Fruit fly (Drosophila melanogaster) whole organism, prepupa: Measurements from ENCODE around the gene CG4116.
A peak's percentile ranks its signal among the peaks of the same experiment; 100 is the strongest.

ENCODE experiments used
- Blimp-1 ChIP-seq: fragments of 200-800 bp; sonication (Bioruptor generic); optimal IDR thresholded peaks from 3 replicates; lab custom pipeline; 2017; ENCODE audit warnings: missing biosample characterization, missing genetic modification characterization, mild to moderate bottlenecking, moderate library complexity, missing genetic modification reagents
- CG11294 ChIP-seq: fragments of 200-800 bp; sonication (Bioruptor generic); IDR thresholded peaks from 2 replicates; pipeline ENCODE4 v1.3.6; 2022; ENCODE audit warnings: missing biosample characterization, missing genetic modification characterization
- CG11902 ChIP-seq: fragments of 200-800 bp; sonication (Bioruptor generic); optimal IDR thresholded peaks from 3 replicates; lab custom pipeline; 2016; ENCODE audit warnings: missing biosample characterization, missing genetic modification characterization
- CG15336 ChIP-seq: fragments of 200-800 bp; sonication (Bioruptor generic); IDR thresholded peaks from 2 replicates; pipeline ENCODE4 v1.3.6; 2022; ENCODE audit warnings: missing biosample characterization, missing genetic modification characterization
- CG1621 ChIP-seq: fragments of 200-800 bp; sonication (Bioruptor generic); optimal IDR thresholded peaks from 3 replicates; lab custom pipeline; 2018; ENCODE audit warnings: missing biosample characterization, mild to moderate bottlenecking, missing genetic modification characterization
- CG3032 ChIP-seq: fragments of 200-800 bp; optimal IDR thresholded peaks from 2 replicates; lab custom pipeline; 2019; ENCODE audit warnings: missing biosample characterization, mild to moderate bottlenecking, missing genetic modification characterization, moderate library complexity
- CG31627 ChIP-seq: fragments of 200-800 bp; sonication (Bioruptor generic); optimal IDR thresholded peaks from 3 replicates; lab custom pipeline; 2016; ENCODE audit warnings: missing biosample characterization, missing genetic modification characterization
- CG32006 ChIP-seq: fragments of 200-800 bp; sonication (Bioruptor generic); optimal IDR thresholded peaks from 3 replicates; lab custom pipeline; 2017; ENCODE audit warnings: missing biosample characterization, mild to moderate bottlenecking, missing genetic modification characterization
- CG34406 ChIP-seq: fragments of 200-800 bp; sonication (Bioruptor generic); optimal IDR thresholded peaks from 3 replicates; lab custom pipeline; 2016; ENCODE audit warnings: missing biosample characterization, missing genetic modification characterization
- CG3919 ChIP-seq: fragments of 200-800 bp; sonication (Bioruptor generic); optimal IDR thresholded peaks from 3 replicates; lab custom pipeline; 2016; ENCODE audit warnings: missing biosample characterization, missing genetic modification characterization
- CG4318 ChIP-seq: fragments of 200-800 bp; sonication (Bioruptor generic); optimal IDR thresholded peaks from 3 replicates; lab custom pipeline; 2017; ENCODE audit warnings: missing biosample characterization, mild to moderate bottlenecking, missing genetic modification characterization
- CG6276 ChIP-seq: fragments of 200-800 bp; sonication (Bioruptor generic); optimal IDR thresholded peaks from 2 replicates; lab custom pipeline; 2017; ENCODE audit warnings: missing biosample characterization, mild to moderate bottlenecking, missing genetic modification characterization
- CG6792 ChIP-seq: fragments of 200-800 bp; sonication (Bioruptor generic); optimal IDR thresholded peaks from 3 replicates; lab custom pipeline; 2016; ENCODE audit warnings: missing biosample characterization, missing genetic modification characterization
- CG6854 ChIP-seq: fragments of 200-800 bp; sonication (Bioruptor generic); optimal IDR thresholded peaks from 2 replicates; lab custom pipeline; 2017; ENCODE audit warnings: missing biosample characterization, mild to moderate bottlenecking, missing genetic modification characterization
- CG8319 ChIP-seq: fragments of 200-800 bp; sonication (Bioruptor generic); optimal IDR thresholded peaks from 3 replicates; lab custom pipeline; 2016; ENCODE audit warnings: missing biosample characterization, missing genetic modification characterization
- CG8632 ChIP-seq: fragments of 200-800 bp; sonication (Bioruptor generic); optimal IDR thresholded peaks from 3 replicates; lab custom pipeline; 2016; ENCODE audit warnings: missing biosample characterization, missing genetic modification characterization
- Eip75B ChIP-seq: fragments of 200-800 bp; sonication (Bioruptor generic); optimal IDR thresholded peaks from 3 replicates; lab custom pipeline; 2016; ENCODE audit warnings: missing biosample characterization, missing genetic modification characterization
- Eip78C ChIP-seq: fragments of 200-800 bp; sonication (Bioruptor generic); peaks from one replicate; lab custom pipeline; 2016; ENCODE audit warnings: missing biosample characterization, missing genetic modification characterization
- Eip93F ChIP-seq: fragments of 200-800 bp; sonication (Bioruptor generic); optimal IDR thresholded peaks from 2 replicates; lab custom pipeline; 2016; ENCODE audit warnings: missing biosample characterization, mild to moderate bottlenecking, missing genetic modification characterization
- Gug ChIP-seq: fragments of 200-800 bp; sonication (Bioruptor generic); IDR thresholded peaks from 2 replicates; pipeline ENCODE4 v1.3.6; 2022; ENCODE audit warnings: missing biosample characterization, missing genetic modification characterization
- Hr38 ChIP-seq: sonication (Bioruptor generic); optimal IDR thresholded peaks from 2 replicates; lab custom pipeline; 2016; ENCODE audit warnings: missing biosample characterization, missing genetic modification characterization
- Hr39 ChIP-seq: fragments of 200-800 bp; sonication (Bioruptor generic); optimal IDR thresholded peaks from 2 replicates; lab custom pipeline; 2016; ENCODE audit warnings: missing biosample characterization, missing genetic modification characterization
- Hr4 ChIP-seq: fragments of 200-800 bp; sonication (Bioruptor generic); optimal IDR thresholded peaks from 3 replicates; lab custom pipeline; 2016; ENCODE audit warnings: missing biosample characterization, missing genetic modification characterization
- Lpt ChIP-seq: fragments of 200-800 bp; sonication (Bioruptor generic); optimal IDR thresholded peaks from 3 replicates; lab custom pipeline; 2016; ENCODE audit warnings: missing biosample characterization, missing genetic modification characterization
- Met ChIP-seq: fragments of 200-800 bp; sonication (Bioruptor generic); optimal IDR thresholded peaks from 3 replicates; lab custom pipeline; 2016; ENCODE audit warnings: missing biosample characterization, missing genetic modification characterization
- OdsH ChIP-seq: fragments of 200-800 bp; sonication (Bioruptor generic); optimal IDR thresholded peaks from 3 replicates; lab custom pipeline; 2016; ENCODE audit warnings: missing biosample characterization, missing genetic modification characterization
- Smox ChIP-seq: fragments of 200-800 bp; sonication (Bioruptor generic); optimal IDR thresholded peaks from 3 replicates; lab custom pipeline; 2016; ENCODE audit warnings: missing biosample characterization, missing genetic modification characterization
- Sox15 ChIP-seq: fragments of 200-800 bp; sonication (Bioruptor generic); optimal IDR thresholded peaks from 3 replicates; lab custom pipeline; 2016; ENCODE audit warnings: missing biosample characterization, missing genetic modification characterization
- achi ChIP-seq: fragments of 200-800 bp; sonication (Bioruptor generic); optimal IDR thresholded peaks from 3 replicates; lab custom pipeline; 2016; ENCODE audit warnings: missing biosample characterization, missing genetic modification characterization
- acj6 ChIP-seq: fragments of 200-800 bp; sonication (Bioruptor generic); optimal IDR thresholded peaks from 3 replicates; lab custom pipeline; 2016; ENCODE audit warnings: missing biosample characterization, missing genetic modification characterization
- cyc ChIP-seq: fragments of 200-800 bp; sonication (Bioruptor generic); optimal IDR thresholded peaks from 3 replicates; lab custom pipeline; 2016; ENCODE audit warnings: missing biosample characterization, missing genetic modification characterization
- dac ChIP-seq: fragments of 200-800 bp; sonication (Bioruptor generic); optimal IDR thresholded peaks from 2 replicates; lab custom pipeline; 2017; ENCODE audit warnings: missing biosample characterization, mild to moderate bottlenecking, missing genetic modification characterization
- dsx ChIP-seq: fragments of 200-800 bp; optimal IDR thresholded peaks from 3 replicates; lab custom pipeline; 2019; ENCODE audit warnings: missing biosample characterization, mild to moderate bottlenecking, missing genetic modification characterization, moderate library complexity; ENCODE audit not compliant: poor library complexity, severe bottlenecking
- eg ChIP-seq: fragments of 200-800 bp; sonication (Bioruptor generic); IDR thresholded peaks from 3 replicates; pipeline ENCODE4 v1.3.6; 2022; ENCODE audit warnings: missing biosample characterization, missing genetic modification characterization
- esn ChIP-seq: fragments of 200-800 bp; sonication (Bioruptor generic); optimal IDR thresholded peaks from 2 replicates; lab custom pipeline; 2016; ENCODE audit warnings: missing biosample characterization, mild to moderate bottlenecking, missing genetic modification characterization, moderate library complexity
- fkh ChIP-seq: fragments of 200-800 bp; sonication (Bioruptor generic); optimal IDR thresholded peaks from 3 replicates; lab custom pipeline; 2017; ENCODE audit warnings: missing biosample characterization, mild to moderate bottlenecking, missing genetic modification characterization, moderate library complexity
- net ChIP-seq: fragments of 200-800 bp; sonication (Bioruptor generic); optimal IDR thresholded peaks from 3 replicates; lab custom pipeline; 2016; ENCODE audit warnings: missing biosample characterization, missing genetic modification characterization
- pdm3 ChIP-seq: fragments of 200-800 bp; sonication (Bioruptor generic); optimal IDR thresholded peaks from 3 replicates; lab custom pipeline; 2016; ENCODE audit warnings: missing biosample characterization, missing genetic modification characterization
- salr ChIP-seq, 2 experiments: fragments of 200-800 bp; sonication (Bioruptor generic); optimal IDR thresholded peaks; 3 replicates each; lab custom pipeline; 2016 to 2018; ENCODE audit warnings: missing biosample characterization in 2 of 2, missing genetic modification characterization in 2 of 2, mild to moderate bottlenecking in 1 of 2
- ss ChIP-seq, 2 experiments: fragments of 200-800 bp; sonication (Bioruptor generic); optimal IDR thresholded peaks; 2 replicates in 1 of 2; 3 replicates in 1 of 2; lab custom pipeline; 2017 to 2018; ENCODE audit warnings: mild to moderate bottlenecking in 2 of 2, missing biosample characterization in 2 of 2, missing genetic modification characterization in 2 of 2, moderate library complexity in 1 of 2
- topi ChIP-seq: fragments of 200-800 bp; sonication (Bioruptor generic); optimal IDR thresholded peaks from 3 replicates; lab custom pipeline; 2016; ENCODE audit warnings: missing biosample characterization, missing genetic modification characterization
- vri ChIP-seq: fragments of 200-800 bp; sonication (Bioruptor generic); optimal IDR thresholded peaks from 3 replicates; lab custom pipeline; 2016; ENCODE audit warnings: missing biosample characterization, mild to moderate bottlenecking, missing genetic modification characterization

Gene CG4116

dm6 chrX:3036527-3036926, 30.8 kb downstream of the CG4116 start (continued):
- TF ChIP-seq pdm3 (GFP tag; lab: Kevin White, UChicago) = peak; percentile 13
- TF ChIP-seq CG11902 (GFP tag; lab: Kevin White, UChicago) = no peak
- no peak for TF ChIP-seq vri (GFP tag; lab: Kevin White, UChicago)
- peak; percentile 22 for TF ChIP-seq Hr39
- peak; percentile 24 for TF ChIP-seq CG32006 (GFP tag; lab: Kevin White, UChicago)
- TF ChIP-seq, all 60 proteins: peak for 28

DNA sequence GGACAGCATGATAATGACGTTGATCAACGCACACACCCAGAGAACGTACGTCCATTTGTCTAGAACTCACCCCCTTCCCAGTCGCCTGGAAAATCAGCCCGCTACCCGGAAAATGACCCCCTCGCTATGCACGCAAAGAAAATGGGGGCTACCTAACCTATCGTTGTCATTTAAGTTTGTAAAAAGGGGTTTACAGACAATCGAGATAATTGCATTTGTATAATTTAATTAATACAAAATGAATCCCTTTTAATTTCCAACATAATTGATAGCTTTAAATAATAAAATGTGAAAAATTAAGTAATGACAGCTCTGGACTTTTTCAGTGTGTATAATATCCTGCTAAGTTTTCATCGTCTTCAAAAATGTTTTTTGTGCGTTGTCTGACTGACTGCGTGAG, 35.6 kb downstream of the CG4116 start:
- TF ChIP-seq Eip78C (peak; percentile 8), Gug (no peak)

DNA sequence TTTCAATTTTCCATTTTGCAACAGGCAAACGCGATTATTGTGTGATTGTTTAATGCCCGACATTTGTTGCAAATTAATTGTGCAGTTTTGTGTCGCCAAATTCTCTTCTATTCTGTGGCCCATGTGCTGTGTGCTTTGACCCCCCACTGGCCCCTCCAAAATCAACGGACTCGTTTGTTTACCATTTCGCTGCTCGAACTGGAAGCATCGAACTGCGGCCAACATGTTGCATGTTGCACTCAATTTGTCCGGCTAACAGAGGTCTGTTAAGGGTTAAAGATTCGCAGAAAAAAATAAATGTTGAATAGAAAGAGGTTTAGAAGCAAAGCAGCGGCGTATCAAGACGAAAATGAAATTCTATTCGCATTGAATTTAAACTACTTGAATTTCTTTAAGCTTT, 39.7 kb downstream of the CG4116 start:
- TF ChIP-seq fkh (GFP tag; lab: Kevin White, UChicago) (peak; percentile 21), CG3919 (no peak)

DNA sequence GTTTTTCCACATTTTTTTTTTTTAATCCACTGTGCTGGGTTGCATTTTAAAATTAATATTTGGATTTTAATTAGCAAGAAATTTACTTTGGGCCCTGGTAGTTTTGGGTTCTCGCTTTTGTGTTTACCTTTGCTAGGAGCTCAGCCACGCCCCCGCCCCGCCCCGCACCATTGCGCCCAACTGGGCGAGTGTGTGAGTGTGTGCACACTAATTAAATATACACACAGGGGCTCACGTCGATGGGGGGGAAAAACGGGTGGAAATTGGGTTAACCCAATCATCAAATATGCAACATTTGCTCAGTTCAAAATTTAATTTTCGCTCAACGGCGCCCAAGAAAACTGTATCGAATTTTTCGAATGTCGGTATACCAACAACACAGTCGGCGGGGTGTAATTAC, 40.1 kb downstream of the CG4116 start:
- TF ChIP-seq dsx (GFP tag; lab: Kevin White, UChicago) = no peak
- TF ChIP-seq Met (GFP tag; lab: Kevin White, UChicago) = no peak
- TF ChIP-seq Hr38 (GFP tag; lab: Kevin White, UChicago) = no peak
- TF ChIP-seq fkh (GFP tag; lab: Kevin White, UChicago) = peak; percentile 61
- TF ChIP-seq CG6276 (GFP tag; lab: Kevin White, UChicago) = no peak
- TF ChIP-seq CG6792 = no peak

dm6 chrX:3025510-3026216, 41.7 kb downstream of the CG4116 start:
- TF ChIP-seq vri (GFP tag; lab: Kevin White, UChicago) (no peak), Gug (peak; percentile 48; the same call in 1 of the 2 replicates), Lpt (GFP tag; lab: Kevin White, UChicago) (no peak), net (GFP tag; lab: Kevin White, UChicago) (no peak), Eip75B (GFP tag; lab: Kevin White, UChicago) (peak; percentile 26), acj6 (GFP tag; lab: Kevin White, UChicago) (peak; percentile 40), CG6854 (GFP tag; lab: Kevin White, UChicago) (no peak), esn (GFP tag; lab: Kevin White, UChicago) (peak; percentile 18), CG6276 (GFP tag; lab: Kevin White, UChicago) (peak; percentile 50), CG8319 (GFP tag; lab: Kevin White, UChicago) (no peak), ss (GFP tag; optimal IDR thresholded peaks at IDR 0.05; lab: Kevin White, UChicago) (no peak), CG11294 (0 out of 2 replicates have a peak, but pooled peaks have one; percentile 24), CG6792 (no peak), CG15336 (GFP tag; lab: Robert Waterston, UW) (peak; percentile 61), Eip93F (GFP tag; lab: Kevin White, UChicago) (no peak), Blimp-1 (GFP tag; lab: Kevin White, UChicago) (no peak), CG8632 (GFP tag; lab: Kevin White, UChicago) (no peak), CG31627 (peak; percentile 17), dac (GFP tag; lab: Kevin White, UChicago) (no peak), CG11902 (GFP tag; lab: Kevin White, UChicago) (no peak), Smox (GFP tag; lab: Kevin White, UChicago) (no peak), CG4318 (GFP tag; lab: Kevin White, UChicago) (peak; percentile 23), OdsH (GFP tag; lab: Kevin White, UChicago) (peak; percentile 45), cyc (no peak), achi (GFP tag; lab: Kevin White, UChicago) (peak; percentile 46), CG32006 (GFP tag; lab: Kevin White, UChicago) (peak; percentile 64), CG1621 (tag; lab: Kevin White, UChicago) (peak; percentile 1), eg (GFP tag; lab: Robert Waterston, UW) (peak; percentile 73), CG3032 (peak; percentile 40), topi (GFP tag; lab: Kevin White, UChicago) (peak; percentile 3), pdm3 (GFP tag; lab: Kevin White, UChicago) (peak; percentile 50), CG34406 (GFP tag; lab: Kevin White, UChicago) (no peak), Hr38 (GFP tag; lab: Kevin White, UChicago) (no peak), Met (GFP tag; lab: Kevin White, UChicago) (peak; percentile 35), Hr4 (peak; percentile 65), salr (GFP tag; optimal IDR thresholded peaks at IDR 0.05; lab: Kevin White, UChicago) (no peak), Sox15 (GFP tag; lab: Kevin White, UChicago) (no peak)
